Worm (Caenorhabditis elegans) whole organism, L1 larva: ENCODE measurements around the gene ZC178.2.

Experiments
- alr-1 ChIP-seq: fragments of 200-800 bp; sonication (Bioruptor generic); optimal IDR thresholded peaks from 2 replicates; lab custom pipeline; 2018; ENCODE audit warnings: borderline replicate concordance, mild to moderate bottlenecking, missing genetic modification characterization, missing compliant biosample characterization
- aly-2 ChIP-seq: fragments of 150-350 bp; optimal IDR thresholded peaks from 2 replicates; lab custom pipeline; 2014; ENCODE audit warnings: missing biosample characterization, missing genetic modification characterization
- lin-13 ChIP-seq: fragments of 150-350 bp; optimal IDR thresholded peaks from 2 replicates; lab custom pipeline; 2014; ENCODE audit warnings: missing biosample characterization, missing genetic modification reagents, missing genetic modification characterization
- zip-4 ChIP-seq: fragments of 200-800 bp; sonication (Bioruptor generic); optimal IDR thresholded peaks from 2 replicates; lab custom pipeline; 2018; ENCODE audit warnings: mild to moderate bottlenecking, missing genetic modification characterization, moderate library complexity, missing compliant biosample characterization
- ztf-11 ChIP-seq, 2 experiments: sonication (generic microtip); optimal IDR thresholded peaks; 2 replicates each; lab custom pipeline; 2016 to 2017; ENCODE audit warnings: missing genetic modification characterization in 2 of 2, missing biosample characterization in 1 of 2, missing compliant biosample characterization in 1 of 2

ce11 chrV:8665765-8666164 is 46.0 kb downstream of the ZC178.2 start, which contains the start of gene ZC190.4:
- TF ChIP-seq ztf-11 (tag; optimal IDR thresholded peaks at IDR 0.05; lab: Kevin White, UChicago), result no peak
- no peak for TF ChIP-seq alr-1 (tag; lab: Kevin White, UChicago)
- TF ChIP-seq aly-2, result no peak
- no peak for TF ChIP-seq zip-4
- TF ChIP-seq lin-13 (GFP tag; lab: Kevin White, UChicago), result no peak
